Worm (Caenorhabditis elegans) whole organism, L3 larva: Measurements from ENCODE around the gene F15B10.3.
A peak's percentile ranks its signal among the peaks of the same experiment; 100 is the strongest.

ENCODE experiments used
- R02D3.7 ChIP-seq: fragments of 150-350 bp; optimal IDR thresholded peaks from 2 replicates; lab custom pipeline; 2014; ENCODE audit warnings: missing biosample characterization, missing genetic modification characterization
- ZK546.5 ChIP-seq: sonication (generic microtip); optimal IDR thresholded peaks from 2 replicates; lab custom pipeline; 2017; ENCODE audit warnings: missing biosample characterization, missing genetic modification characterization
- aly-2 ChIP-seq: fragments of 150-350 bp; optimal IDR thresholded peaks from 2 replicates; lab custom pipeline; 2014; ENCODE audit warnings: missing biosample characterization, missing genetic modification characterization
- ama-1 ChIP-seq: fragments of 150-350 bp; optimal IDR thresholded peaks from 2 replicates; lab custom pipeline; 2018
- ceh-16 ChIP-seq: sonication (generic microtip); optimal IDR thresholded peaks from 2 replicates; lab custom pipeline; 2017; ENCODE audit warnings: missing biosample characterization, missing genetic modification characterization
- ceh-28 ChIP-seq: fragments of 150-350 bp; optimal IDR thresholded peaks from 2 replicates; lab custom pipeline; 2014; ENCODE audit warnings: missing biosample characterization, missing genetic modification reagents, missing genetic modification characterization
- ceh-82 ChIP-seq: fragments of 150-350 bp; optimal IDR thresholded peaks from 2 replicates; lab custom pipeline; 2014; ENCODE audit warnings: missing biosample characterization, missing genetic modification characterization
- ceh-9 ChIP-seq: sonication (generic microtip); optimal IDR thresholded peaks from 2 replicates; lab custom pipeline; 2018; ENCODE audit warnings: missing biosample characterization, missing genetic modification characterization
- daf-12 ChIP-seq: fragments of 150-350 bp; optimal IDR thresholded peaks from 2 replicates; lab custom pipeline; 2014; ENCODE audit warnings: missing biosample characterization, missing genetic modification reagents, missing genetic modification characterization
- egl-27 ChIP-seq: sonication (generic microtip); optimal IDR thresholded peaks from 4 replicates; lab custom pipeline; 2017; ENCODE audit warnings: missing biosample characterization, missing genetic modification reagents, missing genetic modification characterization
- egl-5 ChIP-seq: fragments of 150-350 bp; optimal IDR thresholded peaks from 2 replicates; lab custom pipeline; 2017; ENCODE audit warnings: missing biosample characterization, missing genetic modification reagents, missing genetic modification characterization, inconsistent platforms
- elt-1 ChIP-seq: fragments of 150-350 bp; optimal IDR thresholded peaks from 2 replicates; lab custom pipeline; 2014; ENCODE audit warnings: missing biosample characterization, missing genetic modification characterization
- elt-2 ChIP-seq: sonication (generic microtip); optimal IDR thresholded peaks from 2 replicates; lab custom pipeline; 2016; ENCODE audit warnings: missing genetic modification reagents, mild to moderate bottlenecking, missing genetic modification characterization, missing compliant biosample characterization
- elt-3 ChIP-seq, 3 experiments: fragments of 150-350 bp in 1 of 3; sonication (generic microtip) in 2 of 3; optimal IDR thresholded peaks; 2 replicates in 2 of 3; 4 replicates in 1 of 3; lab custom pipeline; 2014 to 2017; ENCODE audit warnings: missing biosample characterization in 3 of 3, missing genetic modification characterization in 3 of 3
- eor-1 ChIP-seq, 2 experiments: fragments of 150-350 bp; optimal IDR thresholded peaks; 2 replicates each; lab custom pipeline; 2014 to 2018; ENCODE audit warnings: missing biosample characterization in 2 of 2, missing genetic modification characterization in 2 of 2
- fkh-10 ChIP-seq: sonication (generic microtip); optimal IDR thresholded peaks from 2 replicates; lab custom pipeline; 2017; ENCODE audit warnings: missing biosample characterization, missing genetic modification reagents, missing genetic modification characterization
- fkh-2 ChIP-seq: fragments of 150-350 bp; optimal IDR thresholded peaks from 2 replicates; lab custom pipeline; 2014; ENCODE audit warnings: missing biosample characterization, missing genetic modification reagents, missing genetic modification characterization
- fos-1 ChIP-seq: fragments of 150-350 bp; optimal IDR thresholded peaks from 2 replicates; lab custom pipeline; 2014; ENCODE audit warnings: missing biosample characterization, missing genetic modification characterization
- hmg-11 ChIP-seq: sonication (generic microtip); optimal IDR thresholded peaks from 2 replicates; lab custom pipeline; 2016; ENCODE audit warnings: missing genetic modification characterization, missing compliant biosample characterization
- jun-1 ChIP-seq: fragments of 150-350 bp; optimal IDR thresholded peaks from 2 replicates; lab custom pipeline; 2014; ENCODE audit warnings: missing biosample characterization, missing genetic modification reagents, missing genetic modification characterization
- lin-15B ChIP-seq: fragments of 150-350 bp; optimal IDR thresholded peaks from 2 replicates; lab custom pipeline; 2014; ENCODE audit warnings: missing biosample characterization, missing genetic modification characterization
- lin-39 ChIP-seq: fragments of 150-350 bp; optimal IDR thresholded peaks from 2 replicates; lab custom pipeline; 2018; ENCODE audit warnings: missing biosample characterization, missing genetic modification reagents, missing genetic modification characterization
- lsy-12 ChIP-seq: sonication (generic microtip); optimal IDR thresholded peaks from 2 replicates; lab custom pipeline; 2016; ENCODE audit warnings: mild to moderate bottlenecking, missing genetic modification characterization, missing compliant biosample characterization
- mdl-1 ChIP-seq: fragments of 150-350 bp; optimal IDR thresholded peaks from 2 replicates; lab custom pipeline; 2014; ENCODE audit warnings: missing biosample characterization, missing genetic modification characterization
- mml-1 ChIP-seq: fragments of 150-350 bp; sonication (generic microtip); optimal IDR thresholded peaks from 3 replicates; lab custom pipeline; 2014; ENCODE audit warnings: missing biosample characterization, missing genetic modification characterization
- nfya-1 ChIP-seq: sonication (generic microtip); optimal IDR thresholded peaks from 2 replicates; lab custom pipeline; 2017; ENCODE audit warnings: missing genetic modification characterization, mild to moderate bottlenecking, missing compliant biosample characterization, antibody characterized with exemption, moderate library complexity; ENCODE audit not compliant: insufficient read depth
- nhr-11 ChIP-seq: fragments of 150-350 bp; optimal IDR thresholded peaks from 2 replicates; lab custom pipeline; 2014; ENCODE audit warnings: missing biosample characterization, missing genetic modification characterization
- nhr-12 ChIP-seq: fragments of 150-350 bp; optimal IDR thresholded peaks from 2 replicates; lab custom pipeline; 2014; ENCODE audit warnings: missing biosample characterization, missing genetic modification characterization
- nhr-23 ChIP-seq: fragments of 150-350 bp; optimal IDR thresholded peaks from 2 replicates; lab custom pipeline; 2014; ENCODE audit warnings: missing biosample characterization, missing genetic modification reagents, missing genetic modification characterization
- nhr-237 ChIP-seq: fragments of 150-350 bp; optimal IDR thresholded peaks from 2 replicates; lab custom pipeline; 2014; ENCODE audit warnings: missing biosample characterization, missing genetic modification characterization
- nhr-25 ChIP-seq: sonication (generic microtip); optimal IDR thresholded peaks from 2 replicates; lab custom pipeline; 2017; ENCODE audit warnings: missing biosample characterization, missing genetic modification characterization
- nhr-28 ChIP-seq: fragments of 150-350 bp; optimal IDR thresholded peaks from 2 replicates; lab custom pipeline; 2014; ENCODE audit warnings: missing biosample characterization, missing genetic modification characterization
- nhr-43 ChIP-seq: sonication (generic microtip); optimal IDR thresholded peaks from 2 replicates; lab custom pipeline; 2016; ENCODE audit warnings: mild to moderate bottlenecking, missing genetic modification characterization, missing compliant biosample characterization; ENCODE audit not compliant: poor library complexity, severe bottlenecking
- nhr-67 ChIP-seq: fragments of 150-350 bp; optimal IDR thresholded peaks from 2 replicates; lab custom pipeline; 2014; ENCODE audit warnings: missing biosample characterization, missing genetic modification characterization
- nhr-76 ChIP-seq: fragments of 150-350 bp; sonication (generic microtip); optimal IDR thresholded peaks from 5 replicates; lab custom pipeline; 2014; ENCODE audit warnings: missing biosample characterization, missing genetic modification characterization
- nhr-77 ChIP-seq: fragments of 150-350 bp; optimal IDR thresholded peaks from 2 replicates; lab custom pipeline; 2014; ENCODE audit warnings: missing biosample characterization, missing genetic modification characterization
- pha-4 ChIP-seq: fragments of 150-350 bp; optimal IDR thresholded peaks from 2 replicates; lab custom pipeline; 2014; ENCODE audit warnings: missing biosample characterization, missing genetic modification reagents, missing genetic modification characterization
- pqm-1 ChIP-seq: fragments of 150-350 bp; optimal IDR thresholded peaks from 2 replicates; lab custom pipeline; 2017; ENCODE audit warnings: missing biosample characterization, missing genetic modification characterization, inconsistent platforms
- sea-2 ChIP-seq: fragments of 150-350 bp; sonication (generic microtip); optimal IDR thresholded peaks from 4 replicates; lab custom pipeline; 2014; ENCODE audit warnings: missing biosample characterization, missing genetic modification reagents, missing genetic modification characterization
- skn-1 ChIP-seq: fragments of 150-350 bp; optimal IDR thresholded peaks from 2 replicates; lab custom pipeline; 2014; ENCODE audit warnings: missing biosample characterization, missing genetic modification characterization
- snpc-4 ChIP-seq: fragments of 150-350 bp; optimal IDR thresholded peaks from 2 replicates; lab custom pipeline; 2014; ENCODE audit warnings: missing biosample characterization, missing genetic modification characterization
- tbx-2 ChIP-seq: sonication (generic microtip); optimal IDR thresholded peaks from 2 replicates; lab custom pipeline; 2016; ENCODE audit warnings: mild to moderate bottlenecking, missing genetic modification characterization, missing compliant biosample characterization
- unc-39 ChIP-seq: sonication (generic microtip); optimal IDR thresholded peaks from 4 replicates; lab custom pipeline; 2017; ENCODE audit warnings: missing biosample characterization, missing genetic modification characterization
- unc-62 ChIP-seq: fragments of 150-350 bp; sonication (generic microtip); optimal IDR thresholded peaks from 4 replicates; lab custom pipeline; 2014; ENCODE audit warnings: missing biosample characterization, missing genetic modification reagents, missing genetic modification characterization
- zag-1 ChIP-seq: fragments of 150-350 bp; optimal IDR thresholded peaks from 2 replicates; lab custom pipeline; 2014; ENCODE audit warnings: missing biosample characterization, missing genetic modification characterization
- ztf-11 ChIP-seq: fragments of 150-350 bp; optimal IDR thresholded peaks from 2 replicates; lab custom pipeline; 2014; ENCODE audit warnings: missing biosample characterization, missing genetic modification characterization
- ztf-4 ChIP-seq: fragments of 150-350 bp; optimal IDR thresholded peaks from 2 replicates; lab custom pipeline; 2014; ENCODE audit warnings: missing biosample characterization, missing genetic modification characterization

F15B10.3 gene

DNA sequence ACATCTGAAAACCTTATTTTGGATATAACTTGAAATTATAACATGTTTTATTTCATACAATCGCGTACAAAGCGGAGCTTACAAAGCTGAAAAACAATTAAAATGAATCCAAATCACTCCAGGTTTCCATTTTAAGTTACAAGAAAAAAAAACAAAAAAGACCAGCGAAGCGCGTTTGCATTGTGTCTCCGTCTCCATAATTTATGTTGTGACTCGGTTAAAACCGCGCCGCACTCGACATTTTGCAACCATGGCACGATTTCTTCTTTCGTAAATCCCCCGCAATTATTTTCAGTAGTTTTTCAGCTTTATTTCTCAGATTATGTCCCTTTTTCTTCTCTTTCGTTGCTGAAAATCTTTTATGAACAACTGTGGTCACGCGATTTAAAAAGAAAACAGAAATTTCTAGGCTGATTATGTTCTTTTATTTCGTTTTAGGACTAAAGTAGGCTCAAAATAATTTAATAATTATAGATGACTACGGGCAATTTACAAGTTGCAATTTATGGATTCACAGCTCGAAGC is 17.0 kb upstream of the F15B10.3 start, which contains the start of the genes F38A5.2 and dnj-11:
F38A5.2 (minus strand) TSS at position 4 of the 525 bp plus-strand sequence.
dnj-11 (plus strand) TSS at position 475 of the 525 bp plus-strand sequence.
- TF ChIP-seq ztf-11 (tag; lab: Kevin White, UChicago): no peak
- no peak for TF ChIP-seq nhr-237 (tag; lab: Kevin White, UChicago)
- no peak for TF ChIP-seq nhr-28 (tag; lab: Kevin White, UChicago)
- TF ChIP-seq ceh-9 (tag; lab: Kevin White, UChicago): no peak
- TF ChIP-seq ceh-82: no peak
- peak; percentile 82 for TF ChIP-seq snpc-4 (tag; lab: Kevin White, UChicago)
- no peak for TF ChIP-seq nhr-67
- peak; percentile 86 for TF ChIP-seq nfya-1 (tag; lab: Kevin White, UChicago)
- no peak for TF ChIP-seq ZK546.5 (tag; lab: Kevin White, UChicago)
- no peak for TF ChIP-seq eor-1 (tag; optimal IDR thresholded peaks at IDR 0.05; lab: Kevin White, UChicago)
- TF ChIP-seq egl-5 (tag; lab: Kevin White, UChicago): peak; percentile 71
- no peak for TF ChIP-seq nhr-76 (tag; lab: Kevin White, UChicago)
- no peak for TF ChIP-seq ama-1
- peak; percentile 34 for TF ChIP-seq jun-1 (tag; lab: Kevin White, UChicago)
- peak; percentile 64 for TF ChIP-seq lin-39 (tag; lab: Kevin White, UChicago)
- TF ChIP-seq ceh-16 (tag; lab: Kevin White, UChicago): no peak
- no peak for TF ChIP-seq fkh-2 (tag; lab: Kevin White, UChicago)
- TF ChIP-seq lin-15B: peak; percentile 94
- peak; percentile 62 for TF ChIP-seq pqm-1
- peak; percentile 44 for TF ChIP-seq fkh-10 (GFP tag; lab: Kevin White, UChicago)
- TF ChIP-seq R02D3.7: peak; percentile 68
- no peak for TF ChIP-seq zag-1 (tag; lab: Kevin White, UChicago)
- peak; percentile 85 for TF ChIP-seq nhr-23
- no peak for TF ChIP-seq daf-12 (tag; lab: Kevin White, UChicago)
- TF ChIP-seq mdl-1: no peak
- no peak for TF ChIP-seq fos-1
- no peak for TF ChIP-seq elt-1 (tag; lab: Kevin White, UChicago)
- TF ChIP-seq nhr-77: no peak
- no peak for TF ChIP-seq mml-1
- peak; percentile 27 for TF ChIP-seq lsy-12 (tag; lab: Kevin White, UChicago)
- TF ChIP-seq tbx-2 (tag; lab: Kevin White, UChicago): no peak
- no peak for TF ChIP-seq elt-3 (tag; optimal IDR thresholded peaks at IDR 0.05; lab: Kevin White, UChicago)
- peak; percentile 18 for TF ChIP-seq ceh-28
- TF ChIP-seq hmg-11 (tag; lab: Kevin White, UChicago): peak; percentile 76
- TF ChIP-seq pha-4 (tag; lab: Kevin White, UChicago): peak; percentile 97
- no peak for TF ChIP-seq nhr-11
- TF ChIP-seq aly-2 (tag; lab: Kevin White, UChicago): no peak
- no peak for TF ChIP-seq unc-39
- TF ChIP-seq skn-1 (tag; lab: Kevin White, UChicago): peak; percentile 83
- TF ChIP-seq egl-27: no peak
- peak; percentile 28 for TF ChIP-seq elt-2 (tag; lab: Kevin White, UChicago)
- TF ChIP-seq nhr-12: no peak
- TF ChIP-seq nhr-25: peak; percentile 89
- TF ChIP-seq sea-2: no peak
- no peak for TF ChIP-seq ztf-4 (tag; lab: Kevin White, UChicago)
- TF ChIP-seq unc-62 (GFP tag; lab: Kevin White, UChicago): no peak
- TF ChIP-seq nhr-43 (tag; lab: Kevin White, UChicago): peak; percentile 69
